Worm (Caenorhabditis elegans) whole organism, L2 larva: ENCODE measurements around the gene zak-1.

Experiments used
- egl-27 ChIP-seq: sonication (generic microtip); optimal IDR thresholded peaks from 3 replicates; lab custom pipeline; 2017; ENCODE audit warnings: missing biosample characterization, missing genetic modification reagents, missing genetic modification characterization
- lin-39 ChIP-seq: fragments of 150-350 bp; optimal IDR thresholded peaks from 2 replicates; lab custom pipeline; 2014; ENCODE audit warnings: missing biosample characterization, missing genetic modification reagents, missing genetic modification characterization
- nhr-11 ChIP-seq: fragments of 150-350 bp; optimal IDR thresholded peaks from 2 replicates; lab custom pipeline; 2014; ENCODE audit warnings: missing biosample characterization, missing genetic modification characterization
- nhr-237 ChIP-seq: fragments of 150-350 bp; optimal IDR thresholded peaks from 2 replicates; lab custom pipeline; 2014; ENCODE audit warnings: missing biosample characterization, missing genetic modification characterization
- nhr-77 ChIP-seq: fragments of 150-350 bp; optimal IDR thresholded peaks from 2 replicates; lab custom pipeline; 2014; ENCODE audit warnings: missing biosample characterization, missing genetic modification characterization

ce11 chrIII:6839091-6839490, 17.5 kb downstream of the zak-1 start:
- TF ChIP-seq nhr-237 (tag; lab: Kevin White, UChicago) (no peak), egl-27 (no peak), lin-39 (no peak), nhr-77 (tag; lab: Kevin White, UChicago) (no peak), nhr-11 (tag; lab: Kevin White, UChicago) (no peak)
